In genomic region chr3L:1742552-1743097, dm6 we compare ENCODE assay signal across 5 fruit fly cellular contexts.
TF ChIP-seq lines count a peak whose summit lies in the region.

No protein-coding gene starts in this region.

- no peak for TF ChIP-seq CTCF in whole organism, embryonic (GFP tag; optimal IDR thresholded peaks at IDR 0.05; lab: Kevin White, UChicago)

TF ChIP-seq in whole organism, adult, 20 proteins besides CTCF, POLR2A, EP300 and RAD21:
- TF ChIP-seq CG12768 (GFP tag; optimal IDR thresholded peaks at IDR 0.05; lab: Kevin White, UChicago) (no peak), CG7101 (tag; optimal IDR thresholded peaks at IDR 0.05; lab: Kevin White, UChicago) (no peak), pad (GFP tag; optimal IDR thresholded peaks at IDR 0.05; lab: Kevin White, UChicago) (no peak), Hr96 (GFP tag; optimal IDR thresholded peaks at IDR 0.05; lab: Kevin White, UChicago) (no peak), CG14711 (tag; optimal IDR thresholded peaks at IDR 0.05; lab: Kevin White, UChicago) (no peak), CG7045 (GFP tag; optimal IDR thresholded peaks at IDR 0.05; lab: Kevin White, UChicago) (peak; percentile 3), tj (GFP tag; optimal IDR thresholded peaks at IDR 0.05; lab: Kevin White, UChicago) (no peak), CG11617 (GFP tag; optimal IDR thresholded peaks at IDR 0.05; lab: Kevin White, UChicago) (no peak), CG33017 (tag; optimal IDR thresholded peaks at IDR 0.05; lab: Kevin White, UChicago) (no peak), Mnt (GFP tag; optimal IDR thresholded peaks at IDR 0.05; lab: Kevin White, UChicago) (no peak), bab1 (GFP tag; optimal IDR thresholded peaks at IDR 0.05; lab: Kevin White, UChicago) (no peak), kay (GFP tag; lab: Kevin White, UChicago; ENCODE audit: borderline replicate concordance) (peak; percentile 50), cic (GFP tag; optimal IDR thresholded peaks at IDR 0.05; lab: Kevin White, UChicago) (peak; percentile 64)

TF ChIP-seq in whole organism, embryonic, 481 proteins besides CTCF, POLR2A, EP300 and RAD21 (continues in another document):
- TF ChIP-seq CG6854 (GFP tag; optimal IDR thresholded peaks at IDR 0.05; lab: Kevin White, UChicago) = peak; percentile 21
- TF ChIP-seq CG11696 (GFP tag; IDR thresholded peaks at IDR 0.05; lab: Robert Waterston, UW) = 0 out of 2 replicates have a peak, but pooled peaks have one; percentile 42
- peak; percentile 8 for TF ChIP-seq CG2875 (GFP tag; optimal IDR thresholded peaks at IDR 0.05; lab: Kevin White, UChicago)
- peak; percentile 3 for TF ChIP-seq gem (tag; optimal IDR thresholded peaks at IDR 0.05; lab: Kevin White, UChicago)
- TF ChIP-seq CG15601 (tag; optimal IDR thresholded peaks at IDR 0.05; lab: Kevin White, UChicago) = peak; percentile 19
- peak; percentile 28 for TF ChIP-seq CG12104 (GFP tag; optimal IDR thresholded peaks at IDR 0.05; lab: Kevin White, UChicago)
- peak; percentile 29 for TF ChIP-seq CG10209 (GFP tag; optimal IDR thresholded peaks at IDR 0.05; lab: Kevin White, UChicago)
- TF ChIP-seq grn (GFP tag; optimal IDR thresholded peaks at IDR 0.05; lab: Kevin White, UChicago) = peak; percentile 95
- no peak for TF ChIP-seq insv (GFP tag; optimal IDR thresholded peaks at IDR 0.05; lab: Kevin White, UChicago)
- TF ChIP-seq CG31365 (tag; optimal IDR thresholded peaks at IDR 0.05; lab: Kevin White, UChicago) = peak; percentile 35
- TF ChIP-seq Trl (optimal IDR thresholded peaks at IDR 0.05; lab: Kevin White, UChicago) = no peak
- TF ChIP-seq Trl (GFP tag; optimal IDR thresholded peaks at IDR 0.05; lab: Kevin White, UChicago) = peak; percentile 15
- peak; percentile 58 for TF ChIP-seq Med (GFP tag; lab: Kevin White, UChicago)
- no peak for TF ChIP-seq trem (tag; optimal IDR thresholded peaks at IDR 0.05; lab: Kevin White, UChicago)
- 0 out of 3 replicates have a peak, but pooled peaks have one; percentile 49 for TF ChIP-seq ken (GFP tag; IDR thresholded peaks at IDR 0.05; lab: Robert Waterston, UW)
- peak; percentile 31 for TF ChIP-seq gsb-n (tag; optimal IDR thresholded peaks at IDR 0.05; lab: Kevin White, UChicago)
- TF ChIP-seq CG6813 (GFP tag; optimal IDR thresholded peaks at IDR 0.05; lab: Kevin White, UChicago) = peak; percentile 69
- peak; percentile 2 for TF ChIP-seq CG6765 (GFP tag; optimal IDR thresholded peaks at IDR 0.05; lab: Kevin White, UChicago)
- TF ChIP-seq CG18599 (GFP tag; optimal IDR thresholded peaks at IDR 0.05; lab: Kevin White, UChicago) = peak; percentile 42

TF ChIP-seq in whole organism, prepupa, 60 proteins besides CTCF, POLR2A, EP300 and RAD21:
- peak; percentile 45 for TF ChIP-seq Eip78C (GFP tag; lab: Kevin White, UChicago)
- peak; percentile 43 for TF ChIP-seq svp (GFP tag; lab: Kevin White, UChicago)
- TF ChIP-seq fkh (GFP tag; optimal IDR thresholded peaks at IDR 0.05; lab: Kevin White, UChicago) = peak; percentile 90
- TF ChIP-seq net (GFP tag; optimal IDR thresholded peaks at IDR 0.05; lab: Kevin White, UChicago) = no peak
- no peak for TF ChIP-seq CG10631 (GFP tag; optimal IDR thresholded peaks at IDR 0.05; lab: Kevin White, UChicago)
- peak; percentile 11 for TF ChIP-seq fd59A (GFP tag; optimal IDR thresholded peaks at IDR 0.05; lab: Kevin White, UChicago)
TF ChIP-seq in whole organism, prepupa: peak in this region for 4.

TF ChIP-seq in whole organism, pupa, 21 proteins besides CTCF, POLR2A, EP300 and RAD21:
- no peak for TF ChIP-seq rn (GFP tag; IDR thresholded peaks at IDR 0.05; lab: Robert Waterston, UW)
- TF ChIP-seq CG13204 (GFP tag; optimal IDR thresholded peaks at IDR 0.05; lab: Kevin White, UChicago) = peak; percentile 44
- peak; percentile 43 for TF ChIP-seq EcR (GFP tag; optimal IDR thresholded peaks at IDR 0.05; lab: Kevin White, UChicago)
- no peak for TF ChIP-seq CG14655 (GFP tag; optimal IDR thresholded peaks at IDR 0.05; lab: Kevin White, UChicago)
- TF ChIP-seq CG17806 (tag; optimal IDR thresholded peaks at IDR 0.05; lab: Kevin White, UChicago) = no peak
- no peak for TF ChIP-seq CG34367 (tag; optimal IDR thresholded peaks at IDR 0.05; lab: Kevin White, UChicago)

TF ChIP-seq in whole organism, wandering third instar larva, 38 proteins besides CTCF, POLR2A, EP300 and RAD21:
- peak; percentile 46 for TF ChIP-seq Hr83 (GFP tag; optimal IDR thresholded peaks at IDR 0.05; lab: Kevin White, UChicago; ENCODE audit: poor library complexity, severe bottlenecking)
- peak; percentile 32 for TF ChIP-seq Hnf4 (GFP tag; optimal IDR thresholded peaks at IDR 0.05; lab: Kevin White, UChicago)
- TF ChIP-seq CG9705 (GFP tag; optimal IDR thresholded peaks at IDR 0.05; lab: Kevin White, UChicago) = no peak
